Worm (Caenorhabditis elegans): ENCODE measurements around the gene F56F11.4.
"Not testable (repeated sequence)": the region's sequence is repeated elsewhere in the genome, so short reads cannot be mapped to it uniquely, and the experiment has no call there.

F56F11.4 gene

ce11 chrIII:2874144-2874868, 18.3 kb downstream of the F56F11.4 start, which contains the start of gene klf-1:
Gene klf-1, plus strand, starts transcription at chrIII:2874818.
- TF ChIP-seq tbx-37 (GFP tag; conservative IDR thresholded peaks at IDR 0.05) (no peak), ceh-13 (GFP tag; optimal IDR thresholded peaks at IDR 0.05) (no peak), tra-4 (tag; optimal IDR thresholded peaks at IDR 0.05) (no peak), hmbx-1 (tag; optimal IDR thresholded peaks at IDR 0.05) (no peak), hnd-1 (tag; optimal IDR thresholded peaks at IDR 0.05) (no peak)

- no peak for TF ChIP-seq pes-1 (GFP tag; IDR thresholded peaks at IDR 0.05)
- TF ChIP-seq tra-4 (tag; optimal IDR thresholded peaks at IDR 0.05) = no peak
- no peak for TF ChIP-seq hnd-1 (tag; optimal IDR thresholded peaks at IDR 0.05)
- TF ChIP-seq F13C5.2 (tag; optimal IDR thresholded peaks at IDR 0.05) = no peak
- no peak for TF ChIP-seq ceh-36 (tag; optimal IDR thresholded peaks at IDR 0.05)
- TF ChIP-seq tbx-37 (GFP tag; conservative IDR thresholded peaks at IDR 0.05) = no peak
- TF ChIP-seq hmbx-1 (tag; optimal IDR thresholded peaks at IDR 0.05) = no peak
- TF ChIP-seq scrt-1 (GFP tag; IDR thresholded peaks at IDR 0.05) = no peak
- TF ChIP-seq sea-1 (GFP tag; conservative IDR thresholded peaks at IDR 0.05) = no peak
- TF ChIP-seq ceh-13 (GFP tag; optimal IDR thresholded peaks at IDR 0.05) = no peak
- no peak for TF ChIP-seq tbx-11 (GFP tag; IDR thresholded peaks at IDR 0.05)
- no peak for TF ChIP-seq ama-1 (optimal IDR thresholded peaks at IDR 0.05)
- no peak for TF ChIP-seq flt-1 (GFP tag; IDR thresholded peaks at IDR 0.05)
- no peak for TF ChIP-seq hmg-4 (GFP tag; optimal IDR thresholded peaks at IDR 0.05)
- TF ChIP-seq aly-1 (tag; optimal IDR thresholded peaks at IDR 0.05) = no peak
- TF ChIP-seq B0310.2 (tag; optimal IDR thresholded peaks at IDR 0.05) = no peak
- no peak for TF ChIP-seq ets-7 (tag; optimal IDR thresholded peaks at IDR 0.05)
Measured at ce11 chrIII:2875946-2876345, 19.9 kb downstream of the F56F11.4 start.

DNA sequence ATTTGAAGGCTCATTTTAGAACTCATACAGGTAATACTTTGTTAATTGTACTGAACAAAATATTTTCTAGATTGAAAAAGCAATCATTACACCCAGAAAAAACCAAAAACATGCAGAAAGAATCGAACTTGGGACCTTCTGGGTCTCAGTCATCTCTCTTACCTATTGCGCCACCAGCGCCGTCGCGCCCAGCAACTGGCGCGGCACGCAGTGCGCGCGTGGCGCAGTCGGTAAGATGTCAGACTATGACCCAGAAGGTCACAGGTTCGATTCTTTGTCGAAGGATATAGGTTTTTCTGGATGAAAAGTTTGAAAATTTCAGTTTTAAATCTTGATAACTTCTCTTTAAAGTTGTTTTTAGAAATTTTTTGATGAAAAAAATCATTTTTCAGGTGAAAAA, 23.7 kb downstream of the F56F11.4 start:
- TF ChIP-seq scrt-1 (GFP tag; IDR thresholded peaks at IDR 0.05) (no peak), pes-1 (GFP tag; IDR thresholded peaks at IDR 0.05) (no peak), hmbx-1 (tag; optimal IDR thresholded peaks at IDR 0.05) (no peak), tra-4 (tag; optimal IDR thresholded peaks at IDR 0.05) (no peak), ceh-13 (GFP tag; optimal IDR thresholded peaks at IDR 0.05) (no peak), ceh-36 (tag; optimal IDR thresholded peaks at IDR 0.05) (no peak), tbx-37 (GFP tag; conservative IDR thresholded peaks at IDR 0.05) (no peak), aly-1 (tag; optimal IDR thresholded peaks at IDR 0.05) (no peak), ets-7 (tag; optimal IDR thresholded peaks at IDR 0.05) (no peak), F13C5.2 (tag; optimal IDR thresholded peaks at IDR 0.05) (no peak)

ce11 chrIII:2881117-2881516, 25.1 kb downstream of the F56F11.4 start:
- TF ChIP-seq sea-1 (GFP tag; conservative IDR thresholded peaks at IDR 0.05) = no peak

DNA sequence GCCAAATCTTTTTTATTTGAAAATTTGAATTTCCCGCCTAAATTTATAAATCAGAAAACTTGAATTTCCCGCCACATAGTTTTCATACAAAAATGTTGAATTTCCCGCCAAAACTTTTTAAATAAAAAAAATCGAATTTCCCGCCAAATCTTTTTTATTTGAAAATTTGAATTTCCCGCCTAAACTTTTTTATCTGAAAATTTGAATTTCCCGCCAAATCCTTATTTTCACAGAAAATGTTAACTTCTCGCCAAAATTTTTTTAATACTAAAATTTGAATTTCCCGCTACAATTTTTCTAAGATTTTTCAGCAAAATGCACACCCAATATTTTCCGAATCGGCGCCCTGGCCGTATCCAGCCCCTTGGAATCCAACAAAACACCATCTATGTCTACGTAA, 26.0 kb downstream of the F56F11.4 start, which contains the start of gene F56F11.2:
F56F11.2 (plus strand) TSS at position 301 of the 400 bp plus-strand sequence.
- not testable (repeated sequence) for TF ChIP-seq tra-4 (tag; optimal IDR thresholded peaks at IDR 0.05); ama-1 (optimal IDR thresholded peaks at IDR 0.05); sea-1 (GFP tag; conservative IDR thresholded peaks at IDR 0.05)

- TF ChIP-seq tra-4 (tag; optimal IDR thresholded peaks at IDR 0.05) (no peak), pes-1 (GFP tag; IDR thresholded peaks at IDR 0.05) (no peak), tbx-37 (GFP tag; conservative IDR thresholded peaks at IDR 0.05) (no peak), ets-7 (tag; optimal IDR thresholded peaks at IDR 0.05) (no peak), aly-1 (tag; optimal IDR thresholded peaks at IDR 0.05) (no peak), ceh-13 (GFP tag; optimal IDR thresholded peaks at IDR 0.05) (no peak), ceh-36 (tag; optimal IDR thresholded peaks at IDR 0.05) (no peak), B0310.2 (tag; optimal IDR thresholded peaks at IDR 0.05) (no peak), flt-1 (GFP tag; IDR thresholded peaks at IDR 0.05) (no peak), scrt-1 (GFP tag; IDR thresholded peaks at IDR 0.05) (no peak), ama-1 (optimal IDR thresholded peaks at IDR 0.05) (no peak), F13C5.2 (tag; optimal IDR thresholded peaks at IDR 0.05) (no peak)
Measured at ce11 chrIII:2891443-2891842, 35.4 kb downstream of the F56F11.4 start, which contains the start of gene F56F11.1. Gene F56F11.1, plus strand, starts transcription at chrIII:2891743.

DNA sequence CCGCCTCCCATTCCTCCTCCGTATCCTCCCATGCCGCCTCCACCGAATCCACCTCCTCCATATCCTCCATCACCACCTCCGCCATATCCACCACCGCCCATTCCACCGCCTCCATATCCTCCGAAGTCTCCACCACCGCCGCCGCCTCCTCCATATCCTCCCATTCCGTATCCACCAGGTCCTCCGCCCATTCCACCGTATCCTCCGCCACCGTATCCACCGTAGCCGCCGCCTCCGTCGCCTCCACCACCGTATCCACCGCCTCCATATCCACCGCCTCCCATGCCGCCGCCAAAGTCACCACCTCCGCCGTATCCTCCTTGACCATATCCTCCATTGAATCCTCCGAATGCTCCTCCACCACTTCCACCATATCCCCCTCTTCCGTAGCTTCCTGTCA, 43.7 kb downstream of the F56F11.4 start:
- TF ChIP-seq flt-1 (GFP tag; IDR thresholded peaks at IDR 0.05) (no peak), ets-7 (tag; optimal IDR thresholded peaks at IDR 0.05) (no peak), tra-4 (tag; optimal IDR thresholded peaks at IDR 0.05) (no peak), aly-1 (tag; optimal IDR thresholded peaks at IDR 0.05) (no peak), tbx-11 (GFP tag; IDR thresholded peaks at IDR 0.05) (no peak), hmg-4 (GFP tag; optimal IDR thresholded peaks at IDR 0.05) (no peak)

ce11 chrIII:2901117-2901516, 45.1 kb downstream of the F56F11.4 start, which contains the start of gene idpa-1:
Gene idpa-1, minus strand, starts transcription at chrIII:2901217.
- TF ChIP-seq tbx-11 (GFP tag; IDR thresholded peaks at IDR 0.05) (no peak), hnd-1 (tag; optimal IDR thresholded peaks at IDR 0.05) (no peak), flt-1 (GFP tag; IDR thresholded peaks at IDR 0.05) (no peak), scrt-1 (GFP tag; IDR thresholded peaks at IDR 0.05) (no peak), tbx-37 (GFP tag; conservative IDR thresholded peaks at IDR 0.05) (no peak), ets-7 (tag; optimal IDR thresholded peaks at IDR 0.05) (no peak)

Measured in whole organism, early embryonic.